Worm (Caenorhabditis elegans) whole organism, L4 larva: ENCODE measurements around the gene W09G10.9.

ENCODE experiments used
- R02D3.7 ChIP-seq: fragments of 150-350 bp; sonication (generic microtip); optimal IDR thresholded peaks from 3 replicates; lab custom pipeline; 2014; ENCODE audit warnings: missing biosample characterization, missing genetic modification characterization
- T20F7.1 ChIP-seq: fragments of 200-800 bp; sonication (Bioruptor generic); optimal IDR thresholded peaks from 2 replicates; lab custom pipeline; 2018; ENCODE audit warnings: mild to moderate bottlenecking, missing genetic modification characterization, missing compliant biosample characterization
- T26A8.4 ChIP-seq: fragments of 200-800 bp; sonication (Bioruptor generic); IDR thresholded peaks from 2 replicates; pipeline ENCODE4 v1.3.6; 2022; ENCODE audit warnings: missing genetic modification characterization, missing compliant biosample characterization
- Y105C5A.15 ChIP-seq: fragments of 200-800 bp; sonication (Bioruptor generic); IDR thresholded peaks from 2 replicates; pipeline ENCODE4 v1.3.6; 2022; ENCODE audit warnings: missing genetic modification characterization, missing compliant biosample characterization
- ZK337.2 ChIP-seq: fragments of 200-800 bp; sonication (Bioruptor generic); IDR thresholded peaks from 2 replicates; pipeline ENCODE4 v1.3.6; 2022; ENCODE audit warnings: missing genetic modification reagents, missing genetic modification characterization, missing compliant biosample characterization
- ZK546.5 ChIP-seq, 2 experiments: sonication (generic microtip); optimal IDR thresholded peaks; 2 replicates each; lab custom pipeline; 2017; ENCODE audit warnings: missing biosample characterization in 2 of 2, missing genetic modification characterization in 2 of 2
- aly-2 ChIP-seq: sonication (generic microtip); optimal IDR thresholded peaks from 2 replicates; lab custom pipeline; 2018; ENCODE audit warnings: missing biosample characterization, missing genetic modification characterization
- ama-1 ChIP-seq: fragments of 150-350 bp; optimal IDR thresholded peaks from 2 replicates; lab custom pipeline; 2014; ENCODE audit warnings: inconsistent platforms, mixed read lengths
- attf-4 ChIP-seq: sonication (generic microtip); optimal IDR thresholded peaks from 3 replicates; lab custom pipeline; 2017; ENCODE audit warnings: missing biosample characterization, missing genetic modification characterization
- ceh-20 ChIP-seq: fragments of 200-800 bp; sonication (Bioruptor generic); IDR thresholded peaks from 2 replicates; pipeline ENCODE4 v1.3.6; 2022; ENCODE audit warnings: missing genetic modification reagents, missing genetic modification characterization, missing compliant biosample characterization
- ceh-32 ChIP-seq: sonication (generic microtip); optimal IDR thresholded peaks from 2 replicates; lab custom pipeline; 2016; ENCODE audit warnings: mild to moderate bottlenecking, missing genetic modification characterization, missing compliant biosample characterization; ENCODE audit not compliant: poor library complexity
- ceh-44 ChIP-seq: fragments of 200-800 bp; sonication (Bioruptor generic); IDR thresholded peaks from 2 replicates; pipeline ENCODE4 v1.3.6; 2022; ENCODE audit warnings: missing genetic modification reagents, missing genetic modification characterization, missing compliant biosample characterization
- ceh-62 ChIP-seq: sonication (generic microtip); optimal IDR thresholded peaks from 2 replicates; lab custom pipeline; 2017; ENCODE audit warnings: missing biosample characterization, missing genetic modification characterization
- ceh-82 ChIP-seq: sonication (generic microtip); optimal IDR thresholded peaks from 2 replicates; lab custom pipeline; 2017; ENCODE audit warnings: missing biosample characterization, missing genetic modification characterization
- ces-1 ChIP-seq: fragments of 150-350 bp; sonication (generic microtip); optimal IDR thresholded peaks from 4 replicates; lab custom pipeline; 2014; ENCODE audit warnings: missing biosample characterization, missing genetic modification reagents, missing genetic modification characterization
- ctbp-1 ChIP-seq: fragments of 200-800 bp; sonication (Bioruptor generic); IDR thresholded peaks from 2 replicates; pipeline ENCODE4 v1.3.6; 2022; ENCODE audit warnings: missing genetic modification reagents, missing genetic modification characterization, missing compliant biosample characterization
- daf-19 ChIP-seq: fragments of 200-800 bp; sonication (Bioruptor generic); conservative IDR thresholded peaks from 2 replicates; pipeline ENCODE4 v1.3.6; 2022; ENCODE audit warnings: missing genetic modification characterization, missing compliant biosample characterization
- fkh-10 ChIP-seq: fragments of 150-350 bp; optimal IDR thresholded peaks from 2 replicates; lab custom pipeline; 2014; ENCODE audit warnings: missing biosample characterization, missing genetic modification reagents, missing genetic modification characterization
- gei-8 ChIP-seq: fragments of 200-800 bp; sonication (Bioruptor generic); optimal IDR thresholded peaks from 2 replicates; lab custom pipeline; 2018; ENCODE audit warnings: mild to moderate bottlenecking, missing genetic modification characterization, missing compliant biosample characterization
- hif-1 ChIP-seq, 2 experiments: sonication (generic microtip); optimal IDR thresholded peaks; 2 replicates each; lab custom pipeline; 2016 to 2017; ENCODE audit warnings: missing compliant biosample characterization in 2 of 2, missing genetic modification characterization in 2 of 2, missing genetic modification reagents in 2 of 2, missing genotype in 2 of 2, mild to moderate bottlenecking in 1 of 2
- hlh-30 ChIP-seq: sonication (generic microtip); optimal IDR thresholded peaks from 2 replicates; lab custom pipeline; 2017; ENCODE audit warnings: antibody characterized with exemption, mild to moderate bottlenecking, missing genetic modification characterization, missing compliant biosample characterization; ENCODE audit not compliant: insufficient read depth
- lin-1 ChIP-seq: fragments of 200-800 bp; sonication (Bioruptor generic); IDR thresholded peaks from 2 replicates; pipeline ENCODE4 v1.3.6; 2022; ENCODE audit warnings: missing genetic modification reagents, missing genetic modification characterization, missing compliant biosample characterization
- lin-38 ChIP-seq: fragments of 200-800 bp; sonication (Bioruptor generic); IDR thresholded peaks from 2 replicates; pipeline ENCODE4 v1.3.6; 2022; ENCODE audit warnings: missing genetic modification reagents, missing genetic modification characterization, missing compliant biosample characterization
- lir-3 ChIP-seq: sonication (generic microtip); optimal IDR thresholded peaks from 2 replicates; lab custom pipeline; 2016; ENCODE audit warnings: mild to moderate bottlenecking, missing genetic modification characterization, missing compliant biosample characterization
- lsy-2 ChIP-seq, 2 experiments: fragments of 150-350 bp in 1 of 2; sonication (generic microtip) in 1 of 2; optimal IDR thresholded peaks; 2 replicates each; lab custom pipeline; 2014 to 2017; ENCODE audit warnings: missing biosample characterization in 2 of 2, missing genetic modification characterization in 2 of 2
- mdl-1 ChIP-seq, 2 experiments: fragments of 150-350 bp in 1 of 2; sonication (generic microtip) in 1 of 2; optimal IDR thresholded peaks; 2 replicates each; lab custom pipeline; 2014 to 2017; ENCODE audit warnings: missing biosample characterization in 2 of 2, missing genetic modification characterization in 2 of 2
- mep-1 ChIP-seq: fragments of 150-350 bp; sonication (generic microtip); optimal IDR thresholded peaks from 3 replicates; lab custom pipeline; 2014; ENCODE audit warnings: missing biosample characterization, missing genetic modification characterization
- mes-2 ChIP-seq: sonication (generic microtip); optimal IDR thresholded peaks from 2 replicates; lab custom pipeline; 2016; ENCODE audit warnings: missing genotype, mild to moderate bottlenecking, missing genetic modification characterization, missing compliant biosample characterization; ENCODE audit not compliant: poor library complexity, severe bottlenecking
- mxl-2 ChIP-seq: fragments of 200-800 bp; sonication (Bioruptor generic); conservative IDR thresholded peaks from 2 replicates; pipeline ENCODE4 v1.3.6; 2022; ENCODE audit warnings: missing genetic modification reagents, missing genetic modification characterization, missing compliant biosample characterization
- mxl-3 ChIP-seq: fragments of 200-800 bp; sonication (Bioruptor generic); optimal IDR thresholded peaks from 2 replicates; lab custom pipeline; 2018; ENCODE audit warnings: mild to moderate bottlenecking, missing genetic modification characterization, missing compliant biosample characterization
- nhr-10 ChIP-seq: fragments of 150-350 bp; optimal IDR thresholded peaks from 2 replicates; lab custom pipeline; 2014; ENCODE audit warnings: missing biosample characterization, missing genetic modification characterization
- nhr-102 ChIP-seq: sonication (generic microtip); optimal IDR thresholded peaks from 2 replicates; lab custom pipeline; 2016; ENCODE audit warnings: mild to moderate bottlenecking, missing genetic modification characterization, moderate library complexity, missing compliant biosample characterization
- nhr-11 ChIP-seq: fragments of 150-350 bp; optimal IDR thresholded peaks from 2 replicates; lab custom pipeline; 2014; ENCODE audit warnings: missing biosample characterization, missing genetic modification characterization
- nhr-25 ChIP-seq: sonication (generic microtip); optimal IDR thresholded peaks from 2 replicates; lab custom pipeline; 2017; ENCODE audit warnings: missing genetic modification characterization, mild to moderate bottlenecking, missing compliant biosample characterization, antibody characterized with exemption, moderate library complexity, borderline replicate concordance; ENCODE audit not compliant: insufficient read depth
- nhr-28 ChIP-seq: fragments of 150-350 bp; optimal IDR thresholded peaks from 2 replicates; lab custom pipeline; 2014; ENCODE audit warnings: missing biosample characterization, missing genetic modification characterization
- nhr-42 ChIP-seq: fragments of 200-800 bp; sonication (Bioruptor generic); IDR thresholded peaks from 2 replicates; pipeline ENCODE4 v1.3.6; 2022; ENCODE audit warnings: missing genetic modification characterization, missing compliant biosample characterization
- nhr-77 ChIP-seq: fragments of 150-350 bp; optimal IDR thresholded peaks from 2 replicates; lab custom pipeline; 2014; ENCODE audit warnings: missing biosample characterization, missing genetic modification characterization
- pha-4 ChIP-seq, 2 experiments: fragments of 150-350 bp in 1 of 2; fragments of 200-800 bp in 1 of 2; sonication (Bioruptor generic) in 1 of 2; IDR thresholded peaks in 1 of 2; optimal IDR thresholded peaks in 1 of 2; 2 replicates each; pipeline versions ENCODE4 v1.3.6 to Lab custom; 2014 to 2022; ENCODE audit warnings: missing genetic modification characterization in 2 of 2, missing genetic modification reagents in 2 of 2, missing biosample characterization in 1 of 2, missing compliant biosample characterization in 1 of 2
- rbr-2 ChIP-seq: sonication (generic microtip); optimal IDR thresholded peaks from 2 replicates; lab custom pipeline; 2016; ENCODE audit warnings: missing genotype, missing genetic modification characterization, missing compliant biosample characterization
- set-16 ChIP-seq: fragments of 200-800 bp; sonication (Bioruptor generic); IDR thresholded peaks from 2 replicates; pipeline ENCODE4 v1.3.6; 2022; ENCODE audit warnings: missing genetic modification reagents, missing genetic modification characterization, missing compliant biosample characterization
- spr-3 ChIP-seq: fragments of 200-800 bp; sonication (Bioruptor generic); optimal IDR thresholded peaks from 2 replicates; lab custom pipeline; 2018; ENCODE audit warnings: mild to moderate bottlenecking, missing genetic modification characterization, missing compliant biosample characterization
- tag-97 ChIP-seq: fragments of 200-800 bp; sonication (Bioruptor generic); IDR thresholded peaks from 2 replicates; pipeline ENCODE4 v1.3.6; 2022; ENCODE audit warnings: missing genetic modification characterization, missing compliant biosample characterization
- tra-1 ChIP-seq: fragments of 200-800 bp; sonication (Bioruptor generic); IDR thresholded peaks from 2 replicates; pipeline ENCODE4 v1.3.6; 2022; ENCODE audit warnings: missing genetic modification reagents, missing genetic modification characterization, missing compliant biosample characterization
- unc-130 ChIP-seq: sonication (generic microtip); optimal IDR thresholded peaks from 2 replicates; lab custom pipeline; 2016; ENCODE audit warnings: missing genetic modification reagents, missing genetic modification characterization, missing compliant biosample characterization
- vab-7 ChIP-seq: fragments of 200-800 bp; sonication (Bioruptor generic); IDR thresholded peaks from 2 replicates; pipeline ENCODE4 v1.3.6; 2022; ENCODE audit warnings: missing genetic modification reagents, missing genetic modification characterization, missing compliant biosample characterization
- zfp-3 ChIP-seq: fragments of 200-800 bp; sonication (Bioruptor generic); conservative IDR thresholded peaks from 2 replicates; pipeline ENCODE4 v1.3.6; 2022; ENCODE audit warnings: missing genetic modification reagents, missing genetic modification characterization, missing compliant biosample characterization
- zip-11 ChIP-seq: fragments of 200-800 bp; sonication (Bioruptor generic); IDR thresholded peaks from 2 replicates; pipeline ENCODE4 v1.3.6; 2022; ENCODE audit warnings: missing genetic modification characterization, missing compliant biosample characterization
- ztf-7 ChIP-seq: fragments of 150-350 bp; optimal IDR thresholded peaks from 2 replicates; lab custom pipeline; 2014; ENCODE audit warnings: missing biosample characterization, missing genetic modification characterization

W09G10.9 gene

DNA sequence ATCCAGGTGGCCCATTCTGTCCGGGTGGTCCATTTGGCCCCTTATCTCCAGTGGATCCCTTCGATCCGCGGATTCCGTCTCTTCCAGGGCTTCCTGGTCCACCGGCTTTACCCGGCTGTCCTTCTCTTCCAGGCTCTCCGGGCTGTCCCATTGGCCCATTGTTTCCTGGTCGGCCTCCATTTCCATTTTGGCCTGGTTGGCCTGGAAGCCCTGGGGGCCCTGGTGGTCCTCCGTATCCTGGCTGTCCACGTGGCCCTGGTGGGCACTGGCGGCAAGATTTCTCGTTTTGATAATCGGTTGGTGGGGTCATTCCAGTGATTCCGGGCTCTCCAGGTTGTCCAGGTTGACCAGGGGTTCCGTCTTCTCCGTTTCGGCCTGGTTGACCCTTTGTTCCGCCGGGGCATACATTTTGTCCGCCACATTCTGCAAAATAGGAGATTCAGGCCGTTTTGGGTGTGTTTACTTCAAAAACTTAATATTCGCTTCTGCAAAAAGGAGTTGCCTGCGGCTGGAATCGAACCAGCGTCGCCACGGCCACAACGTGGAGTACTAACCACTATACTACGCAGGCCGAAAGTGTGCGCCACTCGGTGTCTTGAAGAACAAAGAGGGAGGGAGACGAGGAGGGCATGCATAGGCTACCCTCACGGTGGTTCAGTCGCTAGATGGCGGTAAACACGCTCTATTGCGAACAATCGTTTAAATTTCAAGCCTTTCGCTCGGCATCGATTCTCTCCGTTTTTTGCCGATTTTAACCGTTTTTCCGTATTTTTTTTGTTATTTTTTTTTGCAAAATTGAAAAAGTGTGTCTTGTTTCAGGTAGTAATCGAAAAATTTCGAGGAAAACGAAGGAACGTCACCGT is at the start of gene W09G10.9:
Gene W09G10.9, plus strand, starts transcription at position 813 of the 863 bp plus-strand sequence.
- TF ChIP-seq zip-11 (GFP tag; lab: Robert Waterston, UW): 0 out of 2 replicates have a peak, but pooled peaks have one; percentile 51
- no peak for TF ChIP-seq fkh-10 (GFP tag; lab: Kevin White, UChicago)
- TF ChIP-seq tra-1 (GFP tag; lab: Robert Waterston, UW): 0 out of 2 replicates have a peak, but pooled peaks have one; percentile 37
- peak; percentile 84 for TF ChIP-seq daf-19 (GFP tag; lab: Robert Waterston, UW)
- peak; percentile 75 for TF ChIP-seq vab-7 (GFP tag; lab: Robert Waterston, UW)
- TF ChIP-seq ceh-82 (tag; lab: Kevin White, UChicago): no peak
- peak; percentile 81 for TF ChIP-seq ceh-44 (GFP tag; lab: Robert Waterston, UW)
- TF ChIP-seq aly-2 (tag; lab: Kevin White, UChicago): no peak
- TF ChIP-seq mep-1 (tag; lab: Kevin White, UChicago): peak; percentile 71
- TF ChIP-seq nhr-42 (GFP tag; lab: Robert Waterston, UW): peak; percentile 79
- peak; percentile 92 for TF ChIP-seq set-16
- peak; percentile 44 for TF ChIP-seq lin-1 (GFP tag; lab: Robert Waterston, UW)
- TF ChIP-seq mxl-2 (GFP tag; lab: Robert Waterston, UW): no peak; the same call in 1 of the 2 replicates
- peak; percentile 32 for TF ChIP-seq unc-130 (GFP tag; lab: Kevin White, UChicago)
- TF ChIP-seq ceh-20 (GFP tag; lab: Robert Waterston, UW): 0 out of 2 replicates have a peak, but pooled peaks have one; percentile 74
- peak; percentile 24 for TF ChIP-seq nhr-11 (tag; lab: Kevin White, UChicago)
- TF ChIP-seq ZK546.5 (tag; optimal IDR thresholded peaks at IDR 0.05; lab: Kevin White, UChicago): no peak
- peak; percentile 74; the same call in 1 of the 2 replicates for TF ChIP-seq ZK337.2 (GFP tag; lab: Robert Waterston, UW)
- no peak for TF ChIP-seq ztf-7 (tag; lab: Kevin White, UChicago)
- TF ChIP-seq ceh-32 (tag; lab: Kevin White, UChicago): no peak
- TF ChIP-seq Y105C5A.15 (GFP tag; lab: Robert Waterston, UW): no peak
- no peak for TF ChIP-seq nhr-10 (tag; lab: Kevin White, UChicago)
- peak in 1 of 2 experiments; percentile 25 for TF ChIP-seq hif-1 (tag; optimal IDR thresholded peaks at IDR 0.05; lab: Kevin White, UChicago)
- peak; percentile 15 for TF ChIP-seq mxl-3 (GFP tag; lab: Kevin White, UChicago)
- TF ChIP-seq nhr-77 (tag; lab: Kevin White, UChicago): peak; percentile 61
- peak; percentile 71 for TF ChIP-seq rbr-2 (tag; lab: Kevin White, UChicago)
- TF ChIP-seq ces-1 (GFP tag; lab: Kevin White, UChicago): no peak
- no peak for TF ChIP-seq ama-1
- TF ChIP-seq nhr-25: no peak
- 0 out of 2 replicates have a peak, but pooled peaks have one; percentile 77 for TF ChIP-seq tag-97
- no peak for TF ChIP-seq zfp-3
- peak in 1 of 2 experiments; percentile 28 for TF ChIP-seq mdl-1 (tag; optimal IDR thresholded peaks at IDR 0.05; lab: Kevin White, UChicago)
- peak; percentile 95 for TF ChIP-seq lin-38 (GFP tag; lab: Robert Waterston, UW)
- TF ChIP-seq T20F7.1 (GFP tag; lab: Kevin White, UChicago): no peak
- peak; percentile 87 for TF ChIP-seq T26A8.4 (GFP tag; lab: Robert Waterston, UW)
- TF ChIP-seq lir-3 (tag; lab: Kevin White, UChicago): no peak
- peak; percentile 46 for TF ChIP-seq nhr-102 (tag; lab: Kevin White, UChicago)
- no peak for TF ChIP-seq gei-8 (GFP tag; lab: Kevin White, UChicago)
- TF ChIP-seq hlh-30: peak; percentile 22
- peak; percentile 85 for TF ChIP-seq mes-2 (tag; lab: Kevin White, UChicago)
- TF ChIP-seq nhr-28 (tag; lab: Kevin White, UChicago): peak; percentile 27
- TF ChIP-seq R02D3.7 (tag; lab: Kevin White, UChicago): no peak
- no peak for TF ChIP-seq attf-4 (tag; lab: Kevin White, UChicago)
- TF ChIP-seq ctbp-1: peak; percentile 75
- peak; percentile 90 for TF ChIP-seq pha-4 (GFP tag; IDR thresholded peaks at IDR 0.05; lab: Robert Waterston, UW)
- no peak for TF ChIP-seq pha-4 (tag; optimal IDR thresholded peaks at IDR 0.05; lab: Kevin White, UChicago)
- no peak for TF ChIP-seq ceh-62 (tag; lab: Kevin White, UChicago)
- TF ChIP-seq spr-3 (GFP tag; lab: Kevin White, UChicago): peak; percentile 9
- peak; percentile 51 to 74 for TF ChIP-seq lsy-2 (tag; optimal IDR thresholded peaks at IDR 0.05; lab: Kevin White, UChicago)
